Worm (Caenorhabditis elegans): Measurements from ENCODE around the gene F20C5.5.

F20C5.5 gene

DNA sequence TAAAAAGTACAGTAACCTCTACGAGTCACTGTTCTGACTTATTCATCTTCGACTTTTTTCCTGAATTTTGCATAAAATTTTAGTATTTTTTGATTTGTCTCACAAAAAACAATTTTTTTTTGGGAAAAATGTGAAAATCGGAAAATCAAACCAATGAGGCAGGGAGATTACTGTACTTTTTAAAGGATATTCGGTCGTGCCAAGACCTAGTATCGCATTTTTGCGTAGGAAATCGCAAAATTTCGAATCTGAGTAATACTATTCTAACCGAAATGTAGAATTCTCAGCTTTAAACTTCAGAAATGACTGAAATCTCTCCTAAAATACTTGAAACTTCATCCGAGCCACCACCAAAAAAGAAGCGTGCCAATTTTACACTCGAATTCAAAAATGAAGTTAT is 31.7 kb downstream of the F20C5.5 start, which contains the start of gene F21D5.4:
F21D5.4 (plus strand) TSS at position 301 of the 400 bp plus-strand sequence.
- TF ChIP-seq unc-62 (GFP tag; optimal IDR thresholded peaks at IDR 0.05) = no peak

DNA sequence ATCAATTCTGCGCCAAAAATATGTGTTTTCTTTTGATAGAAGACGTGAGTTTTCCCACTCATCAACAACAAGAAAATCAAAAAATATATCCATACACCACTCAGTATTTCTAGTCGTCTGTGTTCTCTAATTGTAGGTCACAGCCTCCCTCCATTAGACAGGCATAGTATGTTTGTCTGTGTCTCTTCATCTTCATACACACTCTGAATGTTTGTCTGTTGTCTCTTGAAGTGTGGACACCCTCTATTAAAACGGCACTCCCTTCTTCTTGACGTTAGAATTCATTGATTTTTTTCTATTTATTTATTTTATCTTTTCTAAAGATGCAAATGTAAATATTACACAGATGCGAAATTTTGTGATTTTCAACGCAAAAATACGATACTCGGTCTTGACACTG is 32.1 kb downstream of the F20C5.5 start:
- TF ChIP-seq unc-62 (GFP tag; optimal IDR thresholded peaks at IDR 0.05) = no peak

- no peak for TF ChIP-seq unc-62 (GFP tag; optimal IDR thresholded peaks at IDR 0.05)
These were observed 39.0 kb downstream of the F20C5.5 start, which contains the start of gene F21D5.3 for ce11 chrIV:8730469-8730868. Gene F21D5.3, plus strand, starts transcription at chrIV:8730815.

- no peak for TF ChIP-seq unc-62 (GFP tag; optimal IDR thresholded peaks at IDR 0.05)
These were observed 39.8 kb downstream of the F20C5.5 start for ce11 chrIV:8729636-8730035.

DNA sequence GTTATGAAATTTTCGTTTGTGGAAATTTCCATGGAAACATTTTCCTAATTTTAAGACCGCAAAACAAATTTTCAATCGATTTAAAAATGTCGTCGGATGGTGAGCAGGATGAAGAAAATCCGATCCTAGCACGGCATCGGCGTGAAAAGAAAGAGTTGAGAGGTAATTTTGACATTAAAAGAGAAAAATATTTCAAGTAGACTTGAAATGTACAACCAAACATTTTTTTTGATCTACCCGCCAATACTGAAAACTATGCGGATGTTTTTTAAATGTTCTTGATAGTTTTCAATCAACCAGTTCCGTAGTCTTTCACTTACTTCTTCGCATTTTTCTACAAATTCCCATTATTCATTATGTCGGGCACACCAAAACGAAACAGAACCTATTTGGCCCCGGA is 41.3 kb downstream of the F20C5.5 start, which contains the start of gene otub-3:
otub-3 (plus strand) TSS at position 56 of the 400 bp plus-strand sequence.
- no peak for TF ChIP-seq unc-62 (GFP tag; optimal IDR thresholded peaks at IDR 0.05)

DNA sequence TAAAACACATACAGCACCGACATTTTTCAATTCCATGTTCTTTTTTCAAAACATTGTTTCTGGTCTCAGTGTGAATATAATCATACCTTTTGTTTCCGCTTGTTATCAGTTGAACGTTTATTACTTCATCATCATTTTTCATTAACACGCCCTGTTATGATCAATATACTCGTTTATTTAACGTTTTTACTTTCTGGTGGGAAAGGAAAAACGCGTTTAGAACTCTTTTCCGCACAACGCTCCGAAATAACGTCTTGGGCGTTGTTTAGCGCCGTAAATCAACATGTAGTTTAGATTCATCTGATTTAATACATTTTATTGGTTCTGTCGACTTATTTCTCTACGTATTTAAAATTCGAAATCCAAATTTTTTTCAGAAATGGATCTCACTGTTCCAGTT is 44.1 kb downstream of the F20C5.5 start, which contains the start of gene pgm-3:
pgm-3 (plus strand) TSS at position 378 of the 400 bp plus-strand sequence.
- TF ChIP-seq unc-62 (GFP tag; optimal IDR thresholded peaks at IDR 0.05) = no peak

- TF ChIP-seq unc-62 (GFP tag; optimal IDR thresholded peaks at IDR 0.05) = no peak
These were observed 44.5 kb downstream of the F20C5.5 start for ce11 chrIV:8724907-8725306.

DNA sequence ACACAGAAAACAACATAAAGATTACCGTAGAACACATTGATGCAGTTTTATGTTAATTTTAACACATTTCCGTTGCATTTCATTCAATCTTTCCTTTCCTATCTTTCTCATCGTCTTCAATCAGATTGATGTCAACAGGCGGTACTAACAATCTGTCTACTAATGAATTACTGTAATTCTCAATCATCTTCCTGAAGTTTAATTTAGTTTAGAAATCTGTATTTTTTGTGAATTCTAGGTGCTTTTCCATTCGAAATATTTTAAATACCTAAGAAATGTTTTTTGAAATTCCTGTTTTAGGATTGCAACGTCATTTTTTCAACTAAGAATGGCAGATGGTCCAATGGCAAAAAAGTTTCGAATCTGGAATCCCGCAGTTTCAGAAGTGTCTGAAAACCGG is 45.7 kb downstream of the F20C5.5 start, which contains the start of gene F21D5.9:
F21D5.9 (plus strand) TSS at position 301 of the 400 bp plus-strand sequence.
- TF ChIP-seq unc-62 (GFP tag; optimal IDR thresholded peaks at IDR 0.05) = no peak

ce11 chrIV:8722801-8723200 is 46.6 kb downstream of the F20C5.5 start:
- no peak for TF ChIP-seq unc-62 (GFP tag; optimal IDR thresholded peaks at IDR 0.05)

ce11 chrIV:8718153-8718552 is 51.3 kb downstream of the F20C5.5 start, which contains the start of gene H23L24.1:
Gene H23L24.1, plus strand, starts transcription at chrIV:8718453.
- no peak for TF ChIP-seq unc-62 (GFP tag; optimal IDR thresholded peaks at IDR 0.05)
